Worm (Caenorhabditis elegans) whole organism, L4/young adult: Measurements from ENCODE around the gene str-88.

ENCODE experiments used
- dao-5 ChIP-seq: sonication (generic microtip); optimal IDR thresholded peaks from 2 replicates; lab custom pipeline; 2016; ENCODE audit warnings: missing genotype, missing genetic modification characterization, moderate library complexity, missing compliant biosample characterization
- him-1 ChIP-seq: sonication (generic microtip); optimal IDR thresholded peaks from 2 replicates; lab custom pipeline; 2016; ENCODE audit warnings: missing genotype, missing genetic modification reagents, missing genetic modification characterization, missing compliant biosample characterization

- no peak for TF ChIP-seq him-1
- no peak for TF ChIP-seq dao-5
Observed at ce11 chrV:15332851-15333250, 50.8 kb downstream of the str-88 start, which contains the start of gene srw-113.
